Worm (Caenorhabditis elegans): ENCODE measurements around the gene vap-1.

vap-1 gene

DNA sequence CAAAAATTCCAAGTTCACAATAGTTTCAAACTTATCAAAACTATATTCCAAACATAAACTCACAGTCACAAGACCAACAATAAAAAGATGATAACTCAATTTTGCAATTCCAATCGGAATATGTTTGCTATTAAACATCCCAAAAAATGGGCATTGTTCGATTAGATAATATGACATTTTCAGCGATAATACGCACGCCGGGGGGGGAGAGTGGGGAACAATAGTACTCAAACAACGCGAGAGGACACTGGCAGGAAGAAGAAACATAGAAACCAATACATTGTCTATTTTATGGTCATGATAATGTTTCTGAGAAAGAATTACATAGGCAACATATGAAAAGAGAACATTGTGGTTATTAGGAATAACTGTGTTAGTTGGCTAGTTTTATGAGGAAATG is 20.5 kb downstream of the vap-1 start (continued):
- no peak for TF ChIP-seq daf-16 (GFP tag; optimal IDR thresholded peaks at IDR 0.05)
- peak; percentile 50 for TF ChIP-seq daf-16 (tag; optimal IDR thresholded peaks at IDR 0.05)
- TF ChIP-seq dmd-6 (GFP tag; IDR thresholded peaks at IDR 0.05), result no peak
- TF ChIP-seq mep-1 (tag; optimal IDR thresholded peaks at IDR 0.05), result no peak
- no peak for TF ChIP-seq nhr-237 (tag; optimal IDR thresholded peaks at IDR 0.05)
- peak; percentile 14 for TF ChIP-seq nhr-28 (tag; optimal IDR thresholded peaks at IDR 0.05)
- no peak for TF ChIP-seq Y5F2A.4 (GFP tag; optimal IDR thresholded peaks at IDR 0.05)
- no peak for TF ChIP-seq ceh-32 (tag; optimal IDR thresholded peaks at IDR 0.05; ENCODE audit: poor library complexity)
- TF ChIP-seq hlh-30 (tag; optimal IDR thresholded peaks at IDR 0.05; ENCODE audit: insufficient read depth), result peak; percentile 13
- TF ChIP-seq dve-1 (tag; optimal IDR thresholded peaks at IDR 0.05; ENCODE audit: insufficient read depth), result peak; percentile 70
- no peak for TF ChIP-seq T20F7.1 (GFP tag; optimal IDR thresholded peaks at IDR 0.05)
- TF ChIP-seq daf-19 (GFP tag; conservative IDR thresholded peaks at IDR 0.05), result no peak
- no peak for TF ChIP-seq ZK546.5 (tag; optimal IDR thresholded peaks at IDR 0.05)
- no peak for TF ChIP-seq ama-1 (optimal IDR thresholded peaks at IDR 0.05)

DNA sequence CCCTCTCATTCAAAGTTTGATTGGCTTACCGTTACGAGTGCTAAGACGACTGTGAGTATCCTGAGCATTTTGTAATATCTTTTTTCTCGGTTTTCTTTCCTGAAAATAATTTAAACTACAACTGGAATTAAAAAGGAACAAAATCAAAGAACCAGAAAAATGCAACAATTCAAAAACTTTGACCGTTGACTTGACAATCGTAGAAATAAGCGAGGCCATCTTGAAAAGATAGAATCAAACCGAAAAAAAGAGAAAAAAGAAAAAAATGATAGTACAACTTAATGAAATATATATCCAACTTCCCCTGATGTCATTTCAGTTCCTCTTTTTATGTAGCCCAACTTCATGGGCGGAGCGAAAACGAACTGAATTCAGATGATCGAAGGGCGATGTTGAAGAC is 21.8 kb downstream of the vap-1 start, which contains the start of gene F10D7.3:
Gene F10D7.3 (minus strand): TSS at position 101 of the 400 bp plus-strand sequence.
- TF ChIP-seq jun-1 (tag; optimal IDR thresholded peaks at IDR 0.05), result no peak
- TF ChIP-seq zfp-2 (tag; optimal IDR thresholded peaks at IDR 0.05), result no peak
- no peak for TF ChIP-seq lin-38 (GFP tag; IDR thresholded peaks at IDR 0.05)
- TF ChIP-seq daf-16 (GFP tag; optimal IDR thresholded peaks at IDR 0.05), result no peak
- TF ChIP-seq daf-16 (tag; optimal IDR thresholded peaks at IDR 0.05), result no peak
- TF ChIP-seq vab-7 (GFP tag; IDR thresholded peaks at IDR 0.05), result no peak
- TF ChIP-seq zip-11 (GFP tag; IDR thresholded peaks at IDR 0.05), result no peak
- no peak for TF ChIP-seq set-16 (GFP tag; IDR thresholded peaks at IDR 0.05)
- TF ChIP-seq ceh-82 (tag; optimal IDR thresholded peaks at IDR 0.05), result no peak
- no peak for TF ChIP-seq hmg-1.1 (GFP tag; IDR thresholded peaks at IDR 0.05)
- no peak for TF ChIP-seq lin-13 (GFP tag; optimal IDR thresholded peaks at IDR 0.05)
- no peak for TF ChIP-seq mes-2 (tag; optimal IDR thresholded peaks at IDR 0.05; ENCODE audit: poor library complexity, severe bottlenecking)
- no peak for TF ChIP-seq pha-4 (GFP tag; IDR thresholded peaks at IDR 0.05)
- TF ChIP-seq pha-4 (tag; optimal IDR thresholded peaks at IDR 0.05), result no peak
- no peak for TF ChIP-seq fos-1 (tag; optimal IDR thresholded peaks at IDR 0.05)
- no peak for TF ChIP-seq mxl-2 (GFP tag; conservative IDR thresholded peaks at IDR 0.05)
- TF ChIP-seq saeg-2 (GFP tag; IDR thresholded peaks at IDR 0.05), result no peak
- no peak for TF ChIP-seq ZK337.2 (GFP tag; IDR thresholded peaks at IDR 0.05)
- no peak for TF ChIP-seq mdl-1 (tag; optimal IDR thresholded peaks at IDR 0.05)
- TF ChIP-seq F37D6.2 (tag; optimal IDR thresholded peaks at IDR 0.05), result no peak
- TF ChIP-seq aha-1 (tag), result no peak
- TF ChIP-seq nhr-11 (tag; optimal IDR thresholded peaks at IDR 0.05), result no peak

- TF ChIP-seq hmg-1.1 (GFP tag; IDR thresholded peaks at IDR 0.05), result no peak
- peak in 1 of 2 experiments; percentile 98 for TF ChIP-seq unc-62 (GFP tag; optimal IDR thresholded peaks at IDR 0.05 in 1 of 2)
- TF ChIP-seq unc-62 (tag; optimal IDR thresholded peaks at IDR 0.05), result no peak
- TF ChIP-seq hlh-11 (tag; optimal IDR thresholded peaks at IDR 0.05), result no peak
- peak; percentile 25 for TF ChIP-seq nhr-28 (tag; optimal IDR thresholded peaks at IDR 0.05)
Measured at ce11 chrX:17373955-17374354, 22.4 kb downstream of the vap-1 start.

DNA sequence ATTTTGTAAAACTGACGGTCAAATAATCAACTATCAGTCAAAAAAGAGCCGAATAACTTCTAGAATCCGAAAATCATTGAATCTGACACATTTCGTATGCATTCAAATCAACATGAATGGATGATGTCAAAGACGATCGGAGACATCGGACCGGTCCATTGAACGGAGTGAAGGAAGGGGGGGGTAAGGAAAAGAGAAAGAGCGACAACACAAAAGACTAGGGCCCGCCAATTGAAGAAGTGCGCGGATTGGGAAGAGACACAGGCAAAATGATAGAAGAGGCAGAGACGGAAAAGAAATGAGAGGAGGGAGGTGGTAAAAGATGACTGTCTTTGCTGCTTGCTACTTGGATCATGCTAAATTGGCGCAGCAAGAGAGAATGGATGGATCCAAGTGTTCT is 26.8 kb downstream of the vap-1 start:
- no peak for TF ChIP-seq ceh-28 (tag; optimal IDR thresholded peaks at IDR 0.05)
- no peak for TF ChIP-seq nhr-111 (GFP tag; optimal IDR thresholded peaks at IDR 0.05)
- no peak for TF ChIP-seq ceh-62 (tag; optimal IDR thresholded peaks at IDR 0.05)
- peak; percentile 23 for TF ChIP-seq hlh-11 (tag; optimal IDR thresholded peaks at IDR 0.05)
- no peak for TF ChIP-seq mdt-29 (GFP tag; IDR thresholded peaks at IDR 0.05)
- TF ChIP-seq F10B5.3 (tag; optimal IDR thresholded peaks at IDR 0.05), result no peak
- TF ChIP-seq unc-62 (GFP tag; optimal IDR thresholded peaks at IDR 0.05 in 1 of 2), result peak in 1 of 2 experiments; percentile 84
- TF ChIP-seq unc-62 (tag; optimal IDR thresholded peaks at IDR 0.05), result no peak
- peak; percentile 28 for TF ChIP-seq mep-1 (tag; optimal IDR thresholded peaks at IDR 0.05)
- TF ChIP-seq mdl-1 (tag; optimal IDR thresholded peaks at IDR 0.05), result peak in 1 of 2 experiments; percentile 13
- TF ChIP-seq rbr-2 (tag; optimal IDR thresholded peaks at IDR 0.05), result no peak
- 0 out of 2 replicates have a peak, but pooled peaks have one; percentile 17 for TF ChIP-seq hmg-1.1 (GFP tag; IDR thresholded peaks at IDR 0.05)
- no peak for TF ChIP-seq Y75B8A.6 (GFP tag; IDR thresholded peaks at IDR 0.05)
